Fruit fly (Drosophila melanogaster): Measurements from ENCODE around the gene NPFR.
A peak's percentile ranks its signal among the peaks of the same experiment; 100 is the strongest.

The NPFR gene

dm6 chr3R:6198488-6198892 lies 11.4 kb downstream of the NPFR start, which contains the start of gene Osi24 (continued):
- TF ChIP-seq Asciz (GFP tag; optimal IDR thresholded peaks at IDR 0.05) (peak; percentile 61), CG8944 (GFP tag; optimal IDR thresholded peaks at IDR 0.05) (peak; percentile 27), Camta (GFP tag; optimal IDR thresholded peaks at IDR 0.05) (peak; percentile 44), Max (GFP tag; optimal IDR thresholded peaks at IDR 0.05) (peak; percentile 15), nerfin-1 (tag; optimal IDR thresholded peaks at IDR 0.05) (peak; percentile 6), pum (GFP tag; optimal IDR thresholded peaks at IDR 0.05) (peak; percentile 46), CG30403 (GFP tag; optimal IDR thresholded peaks at IDR 0.05) (peak; percentile 65), Hmx (GFP tag; optimal IDR thresholded peaks at IDR 0.05) (no peak), CG15601 (tag; optimal IDR thresholded peaks at IDR 0.05) (peak; percentile 15)

dm6 chr3R:6199717-6200116 lies 12.6 kb downstream of the NPFR start:
- TF ChIP-seq z (GFP tag; IDR thresholded peaks at IDR 0.05) (no peak), TFAM (GFP tag; optimal IDR thresholded peaks at IDR 0.05) (no peak), E2f1 (GFP tag; IDR thresholded peaks at IDR 0.05) (no peak), Sox102F (GFP tag; optimal IDR thresholded peaks at IDR 0.05) (peak; percentile 36), Sry-δ (GFP tag; optimal IDR thresholded peaks at IDR 0.05) (no peak), exex (tag; optimal IDR thresholded peaks at IDR 0.05) (no peak), CG15479 (GFP tag; optimal IDR thresholded peaks at IDR 0.05) (no peak), so (GFP tag; IDR thresholded peaks at IDR 0.05) (no peak), BEAF-32 (GFP tag; optimal IDR thresholded peaks at IDR 0.05) (no peak), NC2β (GFP tag; optimal IDR thresholded peaks at IDR 0.05) (no peak), Blimp-1 (GFP tag; optimal IDR thresholded peaks at IDR 0.05) (peak; percentile 31), Stat92E (GFP tag; optimal IDR thresholded peaks at IDR 0.05) (no peak), Nf-YC (tag; optimal IDR thresholded peaks at IDR 0.05) (no peak), Fer3 (tag; optimal IDR thresholded peaks at IDR 0.05) (no peak), slbo (GFP tag; IDR thresholded peaks at IDR 0.05) (no peak), CG4282 (GFP tag; optimal IDR thresholded peaks at IDR 0.05) (no peak), Pdp1 (GFP tag; optimal IDR thresholded peaks at IDR 0.05) (no peak), gce (GFP tag; IDR thresholded peaks at IDR 0.05) (no peak), Six4 (GFP tag; optimal IDR thresholded peaks at IDR 0.05) (no peak), dmrt99B (tag; optimal IDR thresholded peaks at IDR 0.05) (peak; percentile 10), CG18011 (GFP tag; optimal IDR thresholded peaks at IDR 0.05) (no peak), CG15269 (tag; optimal IDR thresholded peaks at IDR 0.05) (no peak), sens (GFP tag) (peak; percentile 34), CG32767 (GFP tag; IDR thresholded peaks at IDR 0.05) (no peak), CG1647 (GFP tag; optimal IDR thresholded peaks at IDR 0.05) (no peak), CG10543 (GFP tag; optimal IDR thresholded peaks at IDR 0.05) (no peak), Aef1 (GFP tag; IDR thresholded peaks at IDR 0.05) (no peak), unc-4 (GFP tag; IDR thresholded peaks at IDR 0.05; ENCODE audit: partially characterized antibody) (no peak), CG6654 (GFP tag; optimal IDR thresholded peaks at IDR 0.05) (no peak), prd (optimal IDR thresholded peaks at IDR 0.05) (no peak), prd (GFP tag; IDR thresholded peaks at IDR 0.05) (no peak), p53 (GFP tag; optimal IDR thresholded peaks at IDR 0.05) (no peak), bigmax (GFP tag; optimal IDR thresholded peaks at IDR 0.05) (no peak), CrebB (tag; optimal IDR thresholded peaks at IDR 0.05) (no peak), CG31441 (GFP tag; IDR thresholded peaks at IDR 0.05) (no peak), Atf3 (GFP tag; optimal IDR thresholded peaks at IDR 0.05) (no peak), MESR4 (GFP tag; optimal IDR thresholded peaks at IDR 0.05) (no peak), Ets65A (GFP tag) (peak; percentile 77)

Measured in whole organism, embryonic.